Fruit fly (Drosophila melanogaster): ENCODE measurements around the gene Spindly.

The Spindly gene

dm6 chr2L:3566532-3566931 is 36.4 kb upstream of the Spindly start (continued):
- no peak for TF ChIP-seq D19B (GFP tag; optimal IDR thresholded peaks at IDR 0.05)
- no peak for TF ChIP-seq CG17802 (tag; optimal IDR thresholded peaks at IDR 0.05)
- TF ChIP-seq Myb (GFP tag; optimal IDR thresholded peaks at IDR 0.05) = no peak
- TF ChIP-seq Chrac-16 (GFP tag; optimal IDR thresholded peaks at IDR 0.05) = peak; percentile 43
- no peak for TF ChIP-seq ssp (GFP tag; IDR thresholded peaks at IDR 0.05)
- no peak for TF ChIP-seq CG17359 (tag; optimal IDR thresholded peaks at IDR 0.05)
- TF ChIP-seq CG3065 (GFP tag; optimal IDR thresholded peaks at IDR 0.05) = peak; percentile 17
- peak; percentile 45 for TF ChIP-seq zen (tag; optimal IDR thresholded peaks at IDR 0.05)
- peak; percentile 42; the same call in 1 of the 3 replicates for TF ChIP-seq otp (GFP tag; IDR thresholded peaks at IDR 0.05)
- TF ChIP-seq oc (tag; optimal IDR thresholded peaks at IDR 0.05) = no peak
- no peak for TF ChIP-seq Adf1 (GFP tag; IDR thresholded peaks at IDR 0.05)
- TF ChIP-seq MTF-1 (GFP tag; optimal IDR thresholded peaks at IDR 0.05; ENCODE audit: borderline replicate concordance) = no peak
- no peak for TF ChIP-seq unc-4 (GFP tag; IDR thresholded peaks at IDR 0.05; ENCODE audit: partially characterized antibody)
- no peak for TF ChIP-seq stwl (tag; optimal IDR thresholded peaks at IDR 0.05)
- TF ChIP-seq Dp (GFP tag; optimal IDR thresholded peaks at IDR 0.05) = no peak
- TF ChIP-seq twi (tag; optimal IDR thresholded peaks at IDR 0.05) = peak; percentile 25
- TF ChIP-seq CG10147 (GFP tag; optimal IDR thresholded peaks at IDR 0.05) = no peak
- TF ChIP-seq CG32772 (GFP tag; IDR thresholded peaks at IDR 0.05) = peak; percentile 45; the same call in 1 of the 2 replicates
- TF ChIP-seq CG12155 (GFP tag; optimal IDR thresholded peaks at IDR 0.05) = no peak
- TF ChIP-seq Taf1 (GFP tag; IDR thresholded peaks at IDR 0.05) = no peak
- TF ChIP-seq CG6683 (GFP tag; optimal IDR thresholded peaks at IDR 0.05) = no peak
- no peak for TF ChIP-seq bab2 (GFP tag; optimal IDR thresholded peaks at IDR 0.05)
- TF ChIP-seq abd-A (tag; optimal IDR thresholded peaks at IDR 0.05) = no peak
- no peak for TF ChIP-seq lbe (GFP tag; optimal IDR thresholded peaks at IDR 0.05)
- TF ChIP-seq lmd (GFP tag; IDR thresholded peaks at IDR 0.05) = peak; percentile 37; the same call in 1 of the 2 replicates
- TF ChIP-seq E2f2 (GFP tag; IDR thresholded peaks at IDR 0.05) = no peak
- no peak for TF ChIP-seq cato (GFP tag; optimal IDR thresholded peaks at IDR 0.05; ENCODE audit: borderline replicate concordance)
- no peak for TF ChIP-seq CG3407 (GFP tag; optimal IDR thresholded peaks at IDR 0.05)
- no peak for TF ChIP-seq amos (GFP tag; IDR thresholded peaks at IDR 0.05; ENCODE audit: partially characterized antibody)
- TF ChIP-seq Doc2 (GFP tag; IDR thresholded peaks at IDR 0.05) = no peak
- no peak for TF ChIP-seq C15 (GFP tag; IDR thresholded peaks at IDR 0.05)
- peak; percentile 62 for TF ChIP-seq gem (tag; optimal IDR thresholded peaks at IDR 0.05)
- no peak for TF ChIP-seq CG2889 (GFP tag; IDR thresholded peaks at IDR 0.05)
- peak; percentile 43; the same call in 1 of the 3 replicates for TF ChIP-seq dysf (GFP tag; IDR thresholded peaks at IDR 0.05)
- TF ChIP-seq Six4 (GFP tag; optimal IDR thresholded peaks at IDR 0.05) = peak; percentile 14
- TF ChIP-seq cad (GFP tag; optimal IDR thresholded peaks at IDR 0.05) = no peak
- TF ChIP-seq Xbp1 (GFP tag; optimal IDR thresholded peaks at IDR 0.05) = peak; percentile 32
- peak; percentile 33 for TF ChIP-seq Ssrp (tag; optimal IDR thresholded peaks at IDR 0.05)
- TF ChIP-seq pzg (GFP tag; optimal IDR thresholded peaks at IDR 0.05) = no peak
- peak; percentile 48; the same call in 1 of the 2 replicates for TF ChIP-seq ranshi (GFP tag; IDR thresholded peaks at IDR 0.05)
- no peak for TF ChIP-seq bigmax (GFP tag; optimal IDR thresholded peaks at IDR 0.05)
- TF ChIP-seq CG17186 (GFP tag; optimal IDR thresholded peaks at IDR 0.05) = no peak
- TF ChIP-seq mam (GFP tag; optimal IDR thresholded peaks at IDR 0.05) = no peak
- peak; percentile 8 for TF ChIP-seq her (GFP tag; optimal IDR thresholded peaks at IDR 0.05)
- TF ChIP-seq cg (GFP tag; optimal IDR thresholded peaks at IDR 0.05) = no peak
- no peak for TF ChIP-seq prd (optimal IDR thresholded peaks at IDR 0.05)
- TF ChIP-seq prd (GFP tag; IDR thresholded peaks at IDR 0.05) = peak; percentile 72; the same call in 2 of the 3 replicates
- TF ChIP-seq dimm (GFP tag; IDR thresholded peaks at IDR 0.05) = no peak
- TF ChIP-seq Deaf1 (tag; optimal IDR thresholded peaks at IDR 0.05) = no peak
- peak; percentile 19; the same call in 1 of the 2 replicates for TF ChIP-seq ap (GFP tag; IDR thresholded peaks at IDR 0.05)
- TF ChIP-seq Lpt (GFP tag; optimal IDR thresholded peaks at IDR 0.05) = no peak
- TF ChIP-seq MESR4 (GFP tag; optimal IDR thresholded peaks at IDR 0.05) = no peak

Measured in whole organism, embryonic.